Fruit fly (Drosophila melanogaster) whole organism, embryonic: ENCODE data around the gene Nthl1.

Experiments used
- Bteb2 ChIP-seq: fragments of 200-800 bp; sonication (Bioruptor generic); optimal IDR thresholded peaks from 2 replicates; lab custom pipeline; 2016; ENCODE audit warnings: missing biosample characterization, missing genetic modification characterization
- CG1024 ChIP-seq: fragments of 200-800 bp; sonication (Bioruptor generic); IDR thresholded peaks from 2 replicates; pipeline ENCODE4 v1.3.6; 2022; ENCODE audit warnings: missing biosample characterization, missing genetic modification characterization
- CG10543 ChIP-seq: fragments of 200-800 bp; sonication (Bioruptor generic); optimal IDR thresholded peaks from 3 replicates; lab custom pipeline; 2017; ENCODE audit warnings: missing biosample characterization, mild to moderate bottlenecking, missing genetic modification characterization, moderate library complexity
- CG11085 ChIP-seq: fragments of 200-800 bp; sonication (Bioruptor generic); IDR thresholded peaks from 2 replicates; pipeline ENCODE4 v1.3.6; 2022; ENCODE audit warnings: missing biosample characterization, missing genetic modification characterization
- CG11504 ChIP-seq: fragments of 200-800 bp; sonication (Bioruptor generic); optimal IDR thresholded peaks from 3 replicates; lab custom pipeline; 2019; ENCODE audit warnings: missing biosample characterization, mild to moderate bottlenecking, missing genetic modification characterization, moderate library complexity
- CG11723 ChIP-seq: fragments of 200-800 bp; sonication (Bioruptor generic); optimal IDR thresholded peaks from 2 replicates; lab custom pipeline; 2017; ENCODE audit warnings: missing biosample characterization, mild to moderate bottlenecking, missing genetic modification characterization
- CG13624 ChIP-seq: fragments of 200-800 bp; sonication (Bioruptor generic); optimal IDR thresholded peaks from 2 replicates; lab custom pipeline; 2016; ENCODE audit warnings: missing biosample characterization, missing genetic modification characterization
- CG14441 ChIP-seq: fragments of 200-800 bp; sonication (Bioruptor generic); IDR thresholded peaks from 2 replicates; pipeline ENCODE4 v1.3.6; 2022; ENCODE audit warnings: missing biosample characterization, missing genetic modification characterization
- CG17568 ChIP-seq: fragments of 200-800 bp; sonication (Bioruptor generic); optimal IDR thresholded peaks from 2 replicates; lab custom pipeline; 2018; ENCODE audit warnings: missing biosample characterization, mild to moderate bottlenecking, missing genetic modification characterization, moderate library complexity
- CG2678 ChIP-seq: fragments of 200-800 bp; sonication (Bioruptor generic); optimal IDR thresholded peaks from 3 replicates; lab custom pipeline; 2019; ENCODE audit warnings: missing biosample characterization, mild to moderate bottlenecking, missing genetic modification characterization, moderate library complexity
- CG31365 ChIP-seq: fragments of 200-800 bp; sonication (Bioruptor generic); optimal IDR thresholded peaks from 2 replicates; lab custom pipeline; 2018; ENCODE audit warnings: missing biosample characterization, mild to moderate bottlenecking, missing genetic modification characterization
- CG6689 ChIP-seq: fragments of 200-800 bp; sonication (Bioruptor generic); IDR thresholded peaks from 2 replicates; pipeline ENCODE4 v1.3.6; 2022; ENCODE audit warnings: missing biosample characterization, missing genetic modification characterization
- CG6765 ChIP-seq: fragments of 200-800 bp; sonication (Bioruptor generic); optimal IDR thresholded peaks from 3 replicates; lab custom pipeline; 2017; ENCODE audit warnings: missing biosample characterization, mild to moderate bottlenecking, missing genetic modification characterization
- CG6813 ChIP-seq: fragments of 200-800 bp; sonication (Bioruptor generic); optimal IDR thresholded peaks from 2 replicates; lab custom pipeline; 2017; ENCODE audit warnings: missing biosample characterization, missing genetic modification characterization, mild to moderate bottlenecking, moderate library complexity, missing genetic modification reagents
- CG6854 ChIP-seq: fragments of 200-800 bp; sonication (Bioruptor generic); optimal IDR thresholded peaks from 3 replicates; lab custom pipeline; 2017; ENCODE audit warnings: missing biosample characterization, mild to moderate bottlenecking, missing genetic modification characterization
- CG7372 ChIP-seq: fragments of 200-800 bp; sonication (Bioruptor generic); IDR thresholded peaks from 2 replicates; pipeline ENCODE4 v1.3.6; 2022; ENCODE audit warnings: missing biosample characterization, missing genetic modification characterization
- CG7928 ChIP-seq: fragments of 200-800 bp; sonication (Bioruptor generic); optimal IDR thresholded peaks from 2 replicates; lab custom pipeline; 2017; ENCODE audit warnings: missing biosample characterization, mild to moderate bottlenecking, missing genetic modification characterization
- CG9609 ChIP-seq: fragments of 200-800 bp; sonication (Bioruptor generic); optimal IDR thresholded peaks from 3 replicates; lab custom pipeline; 2016; ENCODE audit warnings: missing biosample characterization, missing genetic modification characterization
- D19A ChIP-seq: fragments of 200-800 bp; optimal IDR thresholded peaks from 3 replicates; lab custom pipeline; 2019; ENCODE audit warnings: missing biosample characterization, mild to moderate bottlenecking, missing genetic modification characterization, moderate library complexity
- Dip2 ChIP-seq: fragments of 200-800 bp; sonication (Bioruptor generic); IDR thresholded peaks from 2 replicates; pipeline ENCODE4 v1.3.6; 2022; ENCODE audit warnings: missing biosample characterization, missing genetic modification characterization
- Doc3 ChIP-seq: fragments of 200-800 bp; sonication (Bioruptor generic); IDR thresholded peaks from 3 replicates; pipeline ENCODE4 v1.3.6; 2022; ENCODE audit warnings: missing biosample characterization, missing genetic modification characterization; ENCODE audit not compliant: partially characterized antibody
- Gug ChIP-seq: fragments of 200-800 bp; sonication (Bioruptor generic); IDR thresholded peaks from 4 replicates; pipeline ENCODE4 v1.3.6; 2022; ENCODE audit warnings: missing biosample characterization, missing genetic modification characterization
- Kr ChIP-seq: fragments of 200-800 bp; sonication (Bioruptor generic); optimal IDR thresholded peaks from 2 replicates; lab custom pipeline; 2017; ENCODE audit warnings: missing biosample characterization, mild to moderate bottlenecking, missing genetic modification characterization
- Lpt ChIP-seq: fragments of >200 bp; optimal IDR thresholded peaks from 2 replicates; lab custom pipeline; 2018; ENCODE audit warnings: missing biosample characterization, missing genetic modification characterization
- Myb ChIP-seq: fragments of 200-800 bp; sonication (Bioruptor generic); optimal IDR thresholded peaks from 2 replicates; lab custom pipeline; 2016; ENCODE audit warnings: missing biosample characterization, missing genetic modification characterization
- Nf-YC ChIP-seq: fragments of 200-800 bp; optimal IDR thresholded peaks from 3 replicates; lab custom pipeline; 2019; ENCODE audit warnings: missing biosample characterization, mild to moderate bottlenecking, missing genetic modification characterization, moderate library complexity
- Xbp1 ChIP-seq: fragments of 200-800 bp; sonication (Bioruptor generic); optimal IDR thresholded peaks from 3 replicates; lab custom pipeline; 2016; ENCODE audit warnings: missing biosample characterization, mild to moderate bottlenecking, missing genetic modification characterization
- ab ChIP-seq: fragments of 200-800 bp; sonication (Bioruptor generic); optimal IDR thresholded peaks from 2 replicates; lab custom pipeline; 2016; ENCODE audit warnings: missing biosample characterization, missing genetic modification characterization
- ac ChIP-seq: fragments of 200-800 bp; sonication (Bioruptor generic); optimal IDR thresholded peaks from 3 replicates; lab custom pipeline; 2017; ENCODE audit warnings: missing biosample characterization, mild to moderate bottlenecking, missing genetic modification characterization
- bbx ChIP-seq: fragments of 200-800 bp; sonication (Bioruptor generic); IDR thresholded peaks from 2 replicates; pipeline ENCODE4 v1.3.6; 2022; ENCODE audit warnings: missing biosample characterization, missing genetic modification characterization; ENCODE audit not compliant: partially characterized antibody
- bowl ChIP-seq: fragments of 200-800 bp; sonication (Bioruptor generic); IDR thresholded peaks from 2 replicates; pipeline ENCODE4 v1.3.6; 2022; ENCODE audit warnings: missing biosample characterization, missing genetic modification characterization
- cato ChIP-seq: fragments of 200-800 bp; sonication (Bioruptor generic); optimal IDR thresholded peaks from 2 replicates; lab custom pipeline; 2016; ENCODE audit warnings: missing biosample characterization, missing genetic modification characterization, borderline replicate concordance
- chn ChIP-seq: fragments of 200-800 bp; sonication (Bioruptor generic); optimal IDR thresholded peaks from 2 replicates; lab custom pipeline; 2016; ENCODE audit warnings: missing biosample characterization, missing genetic modification characterization
- dm ChIP-seq: fragments of 200-800 bp; sonication (Bioruptor generic); optimal IDR thresholded peaks from 3 replicates; lab custom pipeline; 2016; ENCODE audit warnings: missing biosample characterization, missing genetic modification characterization
- ems ChIP-seq: fragments of 200-800 bp; sonication (Bioruptor generic); optimal IDR thresholded peaks from 3 replicates; lab custom pipeline; 2016; ENCODE audit warnings: missing biosample characterization, missing genetic modification characterization
- fd96Cb ChIP-seq: fragments of 200-800 bp; sonication (Bioruptor generic); optimal IDR thresholded peaks from 2 replicates; lab custom pipeline; 2018; ENCODE audit warnings: missing biosample characterization, mild to moderate bottlenecking, missing genetic modification characterization, moderate library complexity
- ftz-f1 ChIP-seq: fragments of 200-800 bp; sonication (Bioruptor generic); optimal IDR thresholded peaks from 2 replicates; lab custom pipeline; 2016; ENCODE audit warnings: missing biosample characterization, missing genetic modification characterization
- ind ChIP-seq: fragments of 200-800 bp; sonication (Bioruptor generic); optimal IDR thresholded peaks from 3 replicates; lab custom pipeline; 2016; ENCODE audit warnings: missing biosample characterization, missing genetic modification characterization
- inv ChIP-seq: fragments of 200-800 bp; sonication (Bioruptor generic); IDR thresholded peaks from 2 replicates; pipeline ENCODE4 v1.3.6; 2022; ENCODE audit warnings: missing biosample characterization, missing genetic modification characterization; ENCODE audit not compliant: partially characterized antibody
- mam ChIP-seq: fragments of 200-800 bp; sonication (Bioruptor generic); optimal IDR thresholded peaks from 3 replicates; lab custom pipeline; 2016; ENCODE audit warnings: missing biosample characterization, missing genetic modification characterization
- org-1 ChIP-seq: fragments of 200-800 bp; sonication (Bioruptor generic); optimal IDR thresholded peaks from 2 replicates; lab custom pipeline; 2017; ENCODE audit warnings: missing biosample characterization, missing genetic modification characterization
- peb ChIP-seq: fragments of 200-800 bp; sonication (Bioruptor generic); IDR thresholded peaks from 2 replicates; pipeline ENCODE4 v1.3.6; 2022; ENCODE audit warnings: missing biosample characterization, missing genetic modification characterization
- pum ChIP-seq: fragments of 200-800 bp; sonication (Bioruptor generic); optimal IDR thresholded peaks from 2 replicates; lab custom pipeline; 2016; ENCODE audit warnings: missing biosample characterization, missing genetic modification characterization
- ranshi ChIP-seq: fragments of 200-800 bp; sonication (Bioruptor generic); IDR thresholded peaks from 2 replicates; pipeline ENCODE4 v1.3.6; 2022; ENCODE audit warnings: missing biosample characterization, missing genetic modification characterization
- salm ChIP-seq: fragments of 200-800 bp; sonication (Bioruptor generic); optimal IDR thresholded peaks from 2 replicates; lab custom pipeline; 2018; ENCODE audit warnings: missing biosample characterization, mild to moderate bottlenecking, missing genetic modification characterization
- sc ChIP-seq, 3 experiments: fragments of >200 bp in 2 of 3; fragments of 200-800 bp in 1 of 3; sonication (Bioruptor generic) in 1 of 3; optimal IDR thresholded peaks; 2 replicates in 2 of 3; 3 replicates in 1 of 3; lab custom pipeline; 2017; ENCODE audit warnings: mild to moderate bottlenecking in 1 of 3, missing biosample characterization in 1 of 3, missing genetic modification characterization in 1 of 3, missing genetic modification reagents in 1 of 3
- slbo ChIP-seq: fragments of 200-800 bp; sonication (Bioruptor generic); IDR thresholded peaks from 2 replicates; pipeline ENCODE4 v1.3.6; 2022; ENCODE audit warnings: missing biosample characterization, missing genetic modification characterization
- ssp ChIP-seq: fragments of 200-800 bp; sonication (Bioruptor generic); IDR thresholded peaks from 2 replicates; pipeline ENCODE4 v1.3.6; 2022; ENCODE audit warnings: missing biosample characterization, missing genetic modification characterization
- tup ChIP-seq: fragments of 200-800 bp; sonication (Bioruptor generic); optimal IDR thresholded peaks from 2 replicates; lab custom pipeline; 2016; ENCODE audit warnings: missing biosample characterization, mild to moderate bottlenecking, missing genetic modification characterization, moderate library complexity
- vvl ChIP-seq: fragments of 200-800 bp; sonication (Bioruptor generic); IDR thresholded peaks from 2 replicates; pipeline ENCODE4 v1.3.6; 2022; ENCODE audit warnings: missing biosample characterization, missing genetic modification characterization

The Nthl1 gene

DNA sequence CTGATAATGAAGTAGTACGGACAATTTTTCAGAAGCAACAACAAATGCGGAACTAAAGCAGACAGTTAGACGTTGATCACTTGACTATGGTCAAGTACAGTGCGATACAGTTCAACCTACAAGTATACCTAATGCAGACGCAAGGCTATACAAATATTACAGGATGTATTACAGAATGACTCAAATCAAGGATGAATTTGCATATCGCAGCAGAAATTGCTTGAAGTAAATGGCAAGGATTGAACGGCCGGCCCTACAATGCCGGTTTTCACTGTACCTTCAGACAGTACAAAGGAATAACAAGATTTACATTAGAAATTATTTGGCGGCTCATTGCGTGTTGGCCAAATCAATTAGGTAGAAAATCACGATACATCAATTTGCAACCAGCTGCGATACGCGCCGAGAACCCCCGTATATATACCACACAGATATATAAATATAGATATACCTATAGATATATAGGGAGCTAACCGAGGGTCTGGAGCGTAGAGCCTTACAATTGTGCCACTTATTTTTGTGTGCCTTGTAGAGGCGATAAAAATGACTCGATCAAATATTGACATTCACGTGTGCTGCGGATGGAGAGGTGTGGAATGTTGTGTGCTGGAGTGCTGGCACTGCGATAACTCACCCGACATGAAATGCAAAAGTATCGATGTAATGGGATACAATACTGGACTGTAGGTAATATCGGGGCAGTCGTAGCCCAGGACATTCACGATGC lies 46.1 kb downstream of the Nthl1 start (continued):
- TF ChIP-seq CG6689 (no peak; the same call in 1 of the 2 replicates), sc (optimal IDR thresholded peaks at IDR 0.05; lab: Kevin White, UChicago) (no peak), sc (GFP tag; optimal IDR thresholded peaks at IDR 0.05; lab: Kevin White, UChicago) (no peak), CG7372 (GFP tag; lab: Robert Waterston, UW) (no peak), CG13624 (GFP tag; lab: Kevin White, UChicago) (peak; percentile 69), Doc3 (GFP tag; lab: Robert Waterston, UW) (no peak), Kr (GFP tag; lab: Kevin White, UChicago) (no peak), bbx (no peak), ac (GFP tag; lab: Kevin White, UChicago) (no peak), CG9609 (GFP tag; lab: Kevin White, UChicago) (peak; percentile 23), Gug (GFP tag; lab: Robert Waterston, UW) (peak; percentile 78; the same call in 3 of the 4 replicates), bowl (GFP tag; lab: Robert Waterston, UW) (no peak), cato (GFP tag; lab: Kevin White, UChicago) (no peak), pum (GFP tag; lab: Kevin White, UChicago) (peak; percentile 23), CG1024 (GFP tag; lab: Robert Waterston, UW) (no peak), chn (GFP tag; lab: Kevin White, UChicago) (no peak), tup (GFP tag; lab: Kevin White, UChicago) (peak; percentile 3), salm (no peak), Nf-YC (tag; lab: Kevin White, UChicago) (no peak), Myb (peak; percentile 44), Bteb2 (peak; percentile 31), slbo (GFP tag; lab: Robert Waterston, UW) (peak; percentile 91), Lpt (GFP tag; lab: Kevin White, UChicago) (no peak), org-1 (GFP tag; lab: Kevin White, UChicago) (peak; percentile 64), ind (GFP tag; lab: Kevin White, UChicago) (peak; percentile 63), CG11085 (GFP tag; lab: Robert Waterston, UW) (peak; percentile 50; the same call in 1 of the 2 replicates), mam (GFP tag; lab: Kevin White, UChicago) (peak; percentile 79), ftz-f1 (GFP tag; lab: Kevin White, UChicago) (no peak), CG11504 (tag; lab: Kevin White, UChicago) (no peak), CG6765 (GFP tag; lab: Kevin White, UChicago) (no peak), ems (peak; percentile 37), vvl (peak; percentile 66), CG14441 (0 out of 2 replicates have a peak, but pooled peaks have one; percentile 55), CG31365 (tag; lab: Kevin White, UChicago) (no peak), fd96Cb (tag; lab: Kevin White, UChicago) (peak; percentile 14), CG17568 (no peak), Xbp1 (GFP tag; lab: Kevin White, UChicago) (peak; percentile 50), ssp (GFP tag; lab: Robert Waterston, UW) (no peak), ranshi (GFP tag; lab: Robert Waterston, UW) (no peak), Dip2 (no peak), dm (GFP tag; lab: Kevin White, UChicago) (no peak), CG11723 (no peak), CG7928 (GFP tag; lab: Kevin White, UChicago) (no peak), CG10543 (GFP tag; lab: Kevin White, UChicago) (peak; percentile 4), ab (GFP tag; lab: Kevin White, UChicago) (no peak), CG2678 (tag; lab: Kevin White, UChicago) (peak; percentile 69), CG6813 (GFP tag; lab: Kevin White, UChicago) (peak; percentile 23), D19A (no peak), CG6854 (GFP tag; lab: Kevin White, UChicago) (no peak), peb (GFP tag; lab: Robert Waterston, UW) (no peak), inv (GFP tag; lab: Robert Waterston, UW) (no peak)
